Fruit fly (Drosophila melanogaster): ENCODE data around the gene RhoL.

dm6 chr3R:9487961-9488360, 14.4 kb downstream of the RhoL start:
- TF ChIP-seq ey (GFP tag; optimal IDR thresholded peaks at IDR 0.05) (no peak), tai (GFP tag; optimal IDR thresholded peaks at IDR 0.05) (peak; percentile 1), jim (GFP tag; optimal IDR thresholded peaks at IDR 0.05) (no peak), dmrt93B (GFP tag; optimal IDR thresholded peaks at IDR 0.05) (no peak), sage (GFP tag; optimal IDR thresholded peaks at IDR 0.05) (no peak)
